Fruit fly (Drosophila melanogaster) whole organism, pupa: ENCODE data around the gene CG33702.

Experiments used
- CG10348 ChIP-seq: fragments of 200-800 bp; sonication (Bioruptor generic); IDR thresholded peaks from 2 replicates; pipeline ENCODE4 v1.3.6; 2022; ENCODE audit warnings: missing biosample characterization, missing genetic modification characterization
- CG12605 ChIP-seq: fragments of 200-800 bp; sonication (Bioruptor generic); IDR thresholded peaks from 2 replicates; pipeline ENCODE4 v1.3.6; 2022; ENCODE audit warnings: missing biosample characterization, missing genetic modification characterization
- CG13204 ChIP-seq: fragments of 200-800 bp; sonication (Bioruptor generic); optimal IDR thresholded peaks from 2 replicates; lab custom pipeline; 2018; ENCODE audit warnings: missing biosample characterization, mild to moderate bottlenecking, missing genetic modification characterization, moderate library complexity
- CG14655 ChIP-seq: fragments of 200-800 bp; sonication (Bioruptor generic); optimal IDR thresholded peaks from 3 replicates; lab custom pipeline; 2017; ENCODE audit warnings: mild to moderate bottlenecking, missing biosample characterization, missing genetic modification reagents, missing genetic modification characterization
- CG15710 ChIP-seq: fragments of 200-800 bp; sonication (Bioruptor generic); optimal IDR thresholded peaks from 2 replicates; lab custom pipeline; 2018; ENCODE audit warnings: missing biosample characterization, mild to moderate bottlenecking, missing genetic modification characterization, moderate library complexity
- CG17806 ChIP-seq: fragments of 200-800 bp; sonication (Bioruptor generic); optimal IDR thresholded peaks from 2 replicates; lab custom pipeline; 2018; ENCODE audit warnings: missing biosample characterization, mild to moderate bottlenecking, missing genetic modification characterization, moderate library complexity
- CG32121 ChIP-seq: fragments of 200-800 bp; sonication (Bioruptor generic); IDR thresholded peaks from 2 replicates; pipeline ENCODE4 v1.3.6; 2022; ENCODE audit warnings: missing biosample characterization, missing genetic modification characterization
- CG34367 ChIP-seq: fragments of 200-800 bp; sonication (Bioruptor generic); optimal IDR thresholded peaks from 2 replicates; lab custom pipeline; 2018; ENCODE audit warnings: missing biosample characterization, mild to moderate bottlenecking, missing genetic modification characterization
- CG4496 ChIP-seq: fragments of 200-800 bp; sonication (Bioruptor generic); IDR thresholded peaks from 3 replicates; pipeline ENCODE4 v1.3.6; 2022; ENCODE audit warnings: missing biosample characterization, missing genetic modification characterization
- CG8159 ChIP-seq: fragments of 200-800 bp; sonication (Bioruptor generic); optimal IDR thresholded peaks from 3 replicates; lab custom pipeline; 2018; ENCODE audit warnings: missing biosample characterization, mild to moderate bottlenecking, missing genetic modification characterization, moderate library complexity
- CG8301 ChIP-seq: fragments of 200-800 bp; sonication (Bioruptor generic); optimal IDR thresholded peaks from 2 replicates; lab custom pipeline; 2018; ENCODE audit warnings: missing biosample characterization, mild to moderate bottlenecking, missing genetic modification characterization
- CG9948 ChIP-seq: fragments of 200-800 bp; sonication (Bioruptor generic); optimal IDR thresholded peaks from 2 replicates; lab custom pipeline; 2018; ENCODE audit warnings: missing biosample characterization, mild to moderate bottlenecking, missing genetic modification characterization, moderate library complexity
- D1 ChIP-seq: fragments of 200-800 bp; sonication (Bioruptor generic); optimal IDR thresholded peaks from 2 replicates; lab custom pipeline; 2018; ENCODE audit warnings: missing biosample characterization, mild to moderate bottlenecking, missing genetic modification characterization, moderate library complexity
- EcR ChIP-seq: fragments of 200-800 bp; sonication (Bioruptor generic); optimal IDR thresholded peaks from 3 replicates; lab custom pipeline; 2019; ENCODE audit warnings: missing biosample characterization, missing genetic modification characterization, mild to moderate bottlenecking, moderate library complexity, missing genetic modification reagents
- Ets98B ChIP-seq: fragments of 200-800 bp; sonication (Bioruptor generic); IDR thresholded peaks from 2 replicates; pipeline ENCODE4 v1.3.6; 2022; ENCODE audit warnings: missing biosample characterization, missing genetic modification characterization
- Pif1A ChIP-seq: fragments of 200-800 bp; sonication (Bioruptor generic); optimal IDR thresholded peaks from 3 replicates; lab custom pipeline; 2016; ENCODE audit warnings: missing biosample characterization, missing genetic modification characterization
- Pif1B ChIP-seq: fragments of 200-800 bp; sonication (Bioruptor generic); optimal IDR thresholded peaks from 3 replicates; lab custom pipeline; 2016; ENCODE audit warnings: missing biosample characterization, missing genetic modification characterization
- Snoo ChIP-seq: fragments of 200-800 bp; sonication (Bioruptor generic); optimal IDR thresholded peaks from 3 replicates; lab custom pipeline; 2017; ENCODE audit warnings: missing biosample characterization, mild to moderate bottlenecking, missing genetic modification characterization, inconsistent platforms
- fd96Ca ChIP-seq: fragments of 200-800 bp; sonication (Bioruptor generic); IDR thresholded peaks from 3 replicates; pipeline ENCODE4 v1.3.6; 2022; ENCODE audit warnings: missing biosample characterization, missing genetic modification characterization
- gl ChIP-seq: fragments of 200-800 bp; sonication (Bioruptor generic); optimal IDR thresholded peaks from 2 replicates; lab custom pipeline; 2018; ENCODE audit warnings: missing biosample characterization, mild to moderate bottlenecking, missing genetic modification characterization
- rn ChIP-seq: fragments of 200-800 bp; sonication (Bioruptor generic); IDR thresholded peaks from 2 replicates; pipeline ENCODE4 v1.3.6; 2022; ENCODE audit warnings: missing biosample characterization, missing genetic modification characterization

The CG33702 gene

DNA sequence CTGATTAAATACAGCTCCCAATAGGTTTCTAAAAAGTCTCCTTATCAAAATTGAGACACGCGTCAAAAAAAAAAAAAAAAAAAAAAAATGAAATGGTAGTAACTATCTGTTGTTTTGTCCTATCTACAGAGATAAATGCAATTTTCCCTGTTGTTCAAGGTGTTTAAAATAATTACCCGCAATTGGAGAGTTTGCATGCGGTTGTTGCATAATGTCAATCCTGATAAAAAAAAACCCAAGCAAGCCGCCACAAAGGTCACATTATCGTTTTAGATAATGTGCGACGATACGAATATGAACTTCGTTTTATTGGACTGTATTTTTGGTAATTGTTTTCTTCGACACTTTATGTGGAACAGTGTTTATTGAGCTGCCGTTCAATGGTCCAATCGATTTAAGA lies 10.4 kb downstream of the CG33702 start:
- TF ChIP-seq CG15710 (tag; lab: Kevin White, UChicago) (no peak), CG4496 (GFP tag; lab: Robert Waterston, UW) (no peak), gl (no peak), CG12605 (GFP tag; lab: Robert Waterston, UW) (no peak), Snoo (tag; lab: Kevin White, UChicago) (no peak), CG9948 (tag; lab: Kevin White, UChicago) (no peak), CG32121 (GFP tag; lab: Robert Waterston, UW) (no peak), fd96Ca (GFP tag; lab: Robert Waterston, UW) (no peak), EcR (GFP tag; lab: Kevin White, UChicago) (no peak), CG14655 (GFP tag; lab: Kevin White, UChicago) (no peak), Pif1B (GFP tag; lab: Kevin White, UChicago) (no peak), CG13204 (no peak), CG10348 (no peak), CG34367 (tag; lab: Kevin White, UChicago) (no peak), CG8159 (tag; lab: Kevin White, UChicago) (no peak)

DNA sequence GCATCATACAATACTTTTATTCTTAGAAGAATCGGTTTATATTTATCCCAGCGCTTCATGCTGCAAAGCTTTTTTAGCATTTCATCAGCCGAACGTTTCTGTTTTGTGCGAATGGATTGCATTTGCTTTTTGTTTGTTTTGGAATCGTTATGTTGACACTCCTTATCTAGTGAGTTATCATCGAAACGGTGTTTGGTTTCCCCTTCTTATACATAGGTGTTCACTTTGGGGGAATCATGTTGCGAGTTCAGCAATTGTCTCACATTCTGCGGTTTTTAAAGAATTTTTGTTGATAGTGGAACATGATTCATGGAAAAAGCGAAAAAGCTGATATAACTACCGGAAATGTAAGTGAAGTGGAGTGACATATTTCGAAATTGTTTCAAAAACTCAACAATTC lies 10.9 kb downstream of the CG33702 start:
- TF ChIP-seq CG32121 (GFP tag; lab: Robert Waterston, UW) = no peak

DNA sequence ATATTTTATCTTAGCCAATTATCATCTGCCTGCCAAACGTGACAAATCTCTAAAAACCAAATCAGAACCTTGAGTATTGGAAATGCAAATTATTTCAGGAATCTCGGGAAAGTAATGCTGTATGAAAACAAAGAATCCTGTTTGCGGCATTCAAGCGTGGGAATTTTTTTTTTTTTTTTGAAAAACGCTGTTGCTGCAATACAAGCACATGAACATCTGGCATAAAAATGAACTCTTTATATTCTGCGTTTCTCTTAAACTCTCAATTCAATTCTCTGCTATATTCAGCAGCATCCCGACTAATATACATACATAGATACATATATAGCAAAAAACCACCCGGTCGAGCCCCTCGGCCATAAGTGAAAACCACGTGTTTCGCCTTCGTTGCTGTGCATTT lies 11.9 kb downstream of the CG33702 start:
- TF ChIP-seq Snoo (tag; lab: Kevin White, UChicago) = no peak
- no peak for TF ChIP-seq CG32121 (GFP tag; lab: Robert Waterston, UW)
- no peak for TF ChIP-seq Ets98B
- no peak for TF ChIP-seq EcR (GFP tag; lab: Kevin White, UChicago)
- no peak for TF ChIP-seq Pif1B (GFP tag; lab: Kevin White, UChicago)
- no peak for TF ChIP-seq CG34367 (tag; lab: Kevin White, UChicago)
- TF ChIP-seq CG9948 (tag; lab: Kevin White, UChicago) = no peak
- TF ChIP-seq CG10348 = no peak
- no peak for TF ChIP-seq rn
- TF ChIP-seq CG14655 (GFP tag; lab: Kevin White, UChicago) = no peak
- TF ChIP-seq Pif1A (GFP tag; lab: Kevin White, UChicago) = no peak
- TF ChIP-seq fd96Ca (GFP tag; lab: Robert Waterston, UW) = no peak
- TF ChIP-seq CG8159 (tag; lab: Kevin White, UChicago) = no peak
- no peak for TF ChIP-seq CG15710 (tag; lab: Kevin White, UChicago)
- TF ChIP-seq gl = no peak
- TF ChIP-seq CG13204 = no peak
- no peak for TF ChIP-seq D1 (tag; lab: Kevin White, UChicago)
- TF ChIP-seq CG8301 (tag; lab: Kevin White, UChicago) = no peak
- TF ChIP-seq CG12605 (GFP tag; lab: Robert Waterston, UW) = no peak

DNA sequence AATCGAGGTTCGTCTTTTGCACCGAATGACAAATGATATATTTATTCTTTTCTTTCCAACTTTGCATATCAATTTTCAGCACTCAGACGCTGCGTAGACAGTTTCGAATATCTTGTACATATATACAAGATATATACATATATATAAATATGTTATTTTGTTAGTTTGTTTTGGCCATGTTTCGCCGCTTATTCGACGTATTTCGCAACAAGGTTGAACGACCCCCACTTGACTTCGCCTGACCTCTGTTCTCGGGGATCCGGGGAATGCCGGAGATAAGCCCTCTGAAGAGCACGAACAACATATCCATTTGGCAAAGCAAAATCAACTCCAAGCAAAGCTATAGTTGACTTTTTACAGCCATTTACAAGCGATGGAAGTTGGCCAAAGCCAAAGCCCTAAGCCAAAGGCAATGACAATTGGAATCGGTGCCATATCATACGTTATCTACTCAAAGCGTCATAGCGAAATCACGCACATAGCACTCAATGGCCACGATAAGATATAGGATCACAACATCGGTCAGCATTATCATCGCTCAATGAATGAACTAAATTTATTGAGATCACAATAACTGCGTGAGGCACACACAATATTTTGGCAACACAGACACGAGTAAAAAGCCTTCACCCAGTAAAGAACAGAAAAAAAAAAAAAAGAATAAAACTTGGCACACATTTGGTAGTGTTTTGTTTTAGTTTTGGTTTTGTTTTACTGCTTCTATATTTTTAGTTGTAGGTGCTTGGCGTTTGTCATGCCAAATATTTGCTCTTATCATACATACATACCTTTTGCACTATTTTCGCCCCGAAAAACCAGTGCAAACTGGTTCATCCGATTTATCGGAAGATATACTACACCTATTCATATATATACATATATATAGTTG lies 13.0 kb downstream of the CG33702 start:
- TF ChIP-seq Pif1B (GFP tag; lab: Kevin White, UChicago) (no peak), EcR (GFP tag; lab: Kevin White, UChicago) (peak; percentile 74), gl (no peak)

DNA sequence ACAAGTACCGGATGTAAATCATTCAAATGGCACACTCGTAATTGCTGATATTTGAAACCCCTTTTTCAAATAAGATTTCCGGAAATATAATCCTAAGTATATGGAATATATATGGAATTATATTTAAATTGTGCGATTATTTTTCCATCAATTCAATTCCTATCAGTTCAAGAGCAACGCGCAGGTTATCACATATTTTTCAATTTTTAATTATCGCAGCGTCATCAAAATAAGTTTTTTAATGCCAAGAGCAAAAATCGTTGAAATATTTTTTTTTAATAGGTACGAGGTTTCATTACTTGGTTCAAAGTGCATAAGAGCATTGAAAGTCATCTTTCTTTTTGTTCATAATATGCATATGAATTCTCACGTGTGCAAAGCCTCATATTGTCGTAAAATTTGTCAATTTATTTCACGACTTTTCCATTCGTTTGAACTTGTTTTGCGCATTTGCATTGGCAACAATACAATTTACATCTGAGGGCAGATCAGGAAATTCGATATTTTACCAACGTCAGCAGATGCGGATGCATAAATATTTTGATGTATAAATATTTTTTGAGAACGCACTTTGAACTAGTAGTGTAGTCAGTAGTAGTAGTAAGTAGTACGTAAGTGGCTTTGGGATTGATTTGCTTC lies 15.1 kb downstream of the CG33702 start:
- TF ChIP-seq CG17806 (tag; lab: Kevin White, UChicago) (no peak), Ets98B (no peak), Snoo (tag; lab: Kevin White, UChicago) (no peak), CG15710 (tag; lab: Kevin White, UChicago) (no peak), CG32121 (GFP tag; lab: Robert Waterston, UW) (no peak), D1 (tag; lab: Kevin White, UChicago) (no peak), rn (no peak), CG9948 (tag; lab: Kevin White, UChicago) (no peak)

DNA sequence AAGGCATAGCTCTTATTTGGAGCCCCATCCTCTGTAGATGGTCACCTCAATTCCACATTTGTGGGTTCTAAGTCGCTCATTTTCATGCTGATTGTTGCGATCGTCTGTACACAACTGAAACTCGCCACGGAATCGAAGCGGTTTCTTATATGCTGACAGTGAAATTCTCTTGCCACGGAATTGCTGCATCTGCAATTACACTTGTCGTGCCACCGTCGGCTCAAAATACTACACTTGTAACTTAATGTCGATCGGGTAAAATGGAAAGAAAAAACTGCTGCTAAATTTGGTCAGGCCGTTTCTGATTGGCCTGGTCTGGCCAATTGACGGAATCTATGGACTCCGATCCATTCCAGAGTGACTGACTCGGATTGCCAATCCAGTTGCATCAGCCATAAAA lies 16.0 kb downstream of the CG33702 start:
- TF ChIP-seq CG15710 (tag; lab: Kevin White, UChicago) = no peak
- TF ChIP-seq gl = no peak
- TF ChIP-seq Pif1A (GFP tag; lab: Kevin White, UChicago) = no peak
- TF ChIP-seq CG32121 (GFP tag; lab: Robert Waterston, UW) = no peak
- no peak for TF ChIP-seq CG12605 (GFP tag; lab: Robert Waterston, UW)
- no peak for TF ChIP-seq CG17806 (tag; lab: Kevin White, UChicago)
- TF ChIP-seq CG10348 = no peak
- no peak for TF ChIP-seq fd96Ca (GFP tag; lab: Robert Waterston, UW)
- TF ChIP-seq Pif1B (GFP tag; lab: Kevin White, UChicago) = no peak
- TF ChIP-seq CG8301 (tag; lab: Kevin White, UChicago) = no peak
- no peak for TF ChIP-seq Ets98B
- TF ChIP-seq EcR (GFP tag; lab: Kevin White, UChicago) = no peak
